Worm (Caenorhabditis elegans) whole organism, L2 larva: ENCODE data around the gene C14B9.10.

ENCODE experiments used
- ceh-82 ChIP-seq: fragments of 150-350 bp; optimal IDR thresholded peaks from 2 replicates; lab custom pipeline; 2014; ENCODE audit warnings: missing biosample characterization, missing genetic modification characterization
- mab-5 ChIP-seq: fragments of 150-350 bp; optimal IDR thresholded peaks from 2 replicates; lab custom pipeline; 2014; ENCODE audit warnings: missing biosample characterization, missing genetic modification characterization
- nhr-12 ChIP-seq: fragments of 150-350 bp; optimal IDR thresholded peaks from 2 replicates; lab custom pipeline; 2014; ENCODE audit warnings: missing biosample characterization, missing genetic modification characterization

ce11 chrIII:8133346-8133745 lies 2.7 kb downstream of the C14B9.10 start, which contains the start of gene C14B9.2:
- TF ChIP-seq nhr-12 (tag; lab: Kevin White, UChicago) = no peak
- TF ChIP-seq ceh-82 = no peak
- TF ChIP-seq mab-5 (tag; lab: Kevin White, UChicago) = no peak
